Worm (Caenorhabditis elegans) whole organism, late embryonic: ENCODE results near the gene krr-1.

Experiments
- ceh-45 ChIP-seq: fragments of 200-800 bp; sonication (Bioruptor generic); IDR thresholded peaks from 2 replicates; pipeline ENCODE4 v1.3.6; 2022; ENCODE audit warnings: missing genetic modification reagents, missing genetic modification characterization, missing compliant biosample characterization
- fkh-10 ChIP-seq: fragments of 150-350 bp; optimal IDR thresholded peaks from 2 replicates; lab custom pipeline; 2014; ENCODE audit warnings: missing biosample characterization, missing genetic modification reagents, missing genetic modification characterization
- hlh-13 ChIP-seq: fragments of 200-800 bp; sonication (Bioruptor generic); optimal IDR thresholded peaks from 2 replicates; lab custom pipeline; 2018; ENCODE audit warnings: mild to moderate bottlenecking, missing genetic modification characterization, missing compliant biosample characterization
- hlh-30 ChIP-seq: sonication (generic microtip); optimal IDR thresholded peaks from 2 replicates; lab custom pipeline; 2017; ENCODE audit warnings: antibody characterized with exemption, missing genetic modification characterization, missing compliant biosample characterization; ENCODE audit not compliant: insufficient read depth
- nhr-11 ChIP-seq: fragments of 150-350 bp; optimal IDR thresholded peaks from 2 replicates; lab custom pipeline; 2014; ENCODE audit warnings: missing biosample characterization, missing genetic modification characterization
- pag-3 ChIP-seq: sonication (generic microtip); optimal IDR thresholded peaks from 2 replicates; lab custom pipeline; 2016; ENCODE audit warnings: missing compliant biosample characterization, missing genetic modification characterization, borderline replicate concordance
- pqm-1 ChIP-seq: sonication (generic microtip); optimal IDR thresholded peaks from 2 replicates; lab custom pipeline; 2016; ENCODE audit warnings: missing genetic modification characterization, missing compliant biosample characterization
- unc-86 ChIP-seq: sonication (generic microtip); optimal IDR thresholded peaks from 2 replicates; lab custom pipeline; 2016; ENCODE audit warnings: missing genetic modification characterization, missing compliant biosample characterization

- no peak for TF ChIP-seq hlh-13
- TF ChIP-seq nhr-11 (tag; lab: Kevin White, UChicago), result no peak
- TF ChIP-seq pag-3, result no peak
- no peak for TF ChIP-seq fkh-10
- TF ChIP-seq unc-86 (tag; lab: Kevin White, UChicago), result no peak
- TF ChIP-seq hlh-30 (tag; lab: Kevin White, UChicago), result no peak
- no peak for TF ChIP-seq pqm-1 (tag; lab: Kevin White, UChicago)
- no peak for TF ChIP-seq ceh-45 (GFP tag; lab: Robert Waterston, UW)
These were observed 36.2 kb upstream of the krr-1 start for ce11 chrV:7194818-7195217.
